Worm (Caenorhabditis elegans) whole organism, L4 larva: ENCODE results near the gene vps-2.
A peak's percentile ranks its signal among the peaks of the same experiment; 100 is the strongest.

Experiments used
- D1046.2 ChIP-seq: fragments of 200-800 bp; sonication (Bioruptor generic); IDR thresholded peaks from 2 replicates; pipeline ENCODE4 v1.3.6; 2022; ENCODE audit warnings: missing genetic modification characterization, missing compliant biosample characterization
- T26A8.4 ChIP-seq: fragments of 200-800 bp; sonication (Bioruptor generic); IDR thresholded peaks from 2 replicates; pipeline ENCODE4 v1.3.6; 2022; ENCODE audit warnings: missing genetic modification characterization, missing compliant biosample characterization
- Y5F2A.4 ChIP-seq: fragments of 200-800 bp; sonication (Bioruptor generic); optimal IDR thresholded peaks from 2 replicates; lab custom pipeline; 2018; ENCODE audit warnings: mild to moderate bottlenecking, missing genetic modification characterization, missing compliant biosample characterization
- ZK337.2 ChIP-seq: fragments of 200-800 bp; sonication (Bioruptor generic); IDR thresholded peaks from 2 replicates; pipeline ENCODE4 v1.3.6; 2022; ENCODE audit warnings: missing genetic modification reagents, missing genetic modification characterization, missing compliant biosample characterization
- aha-1 ChIP-seq: fragments of 150-350 bp; peaks from one replicate; lab custom pipeline; 2014; ENCODE audit warnings: missing biosample characterization, missing genetic modification characterization
- arid-1 ChIP-seq: fragments of 200-800 bp; sonication (Bioruptor generic); conservative IDR thresholded peaks from 2 replicates; pipeline ENCODE4 v1.3.6; 2022; ENCODE audit warnings: missing genetic modification reagents, missing genetic modification characterization, missing compliant biosample characterization
- ceh-20 ChIP-seq: fragments of 200-800 bp; sonication (Bioruptor generic); IDR thresholded peaks from 2 replicates; pipeline ENCODE4 v1.3.6; 2022; ENCODE audit warnings: missing genetic modification reagents, missing genetic modification characterization, missing compliant biosample characterization
- ceh-32 ChIP-seq: sonication (generic microtip); optimal IDR thresholded peaks from 2 replicates; lab custom pipeline; 2016; ENCODE audit warnings: mild to moderate bottlenecking, missing genetic modification characterization, missing compliant biosample characterization; ENCODE audit not compliant: poor library complexity
- cey-2 ChIP-seq: sonication (generic microtip); optimal IDR thresholded peaks from 3 replicates; lab custom pipeline; 2017; ENCODE audit warnings: missing genetic modification characterization, mild to moderate bottlenecking, missing compliant biosample characterization, antibody characterized with exemption, borderline replicate concordance; ENCODE audit not compliant: insufficient read depth
- ctbp-1 ChIP-seq: fragments of 200-800 bp; sonication (Bioruptor generic); IDR thresholded peaks from 2 replicates; pipeline ENCODE4 v1.3.6; 2022; ENCODE audit warnings: missing genetic modification reagents, missing genetic modification characterization, missing compliant biosample characterization
- daf-16 ChIP-seq, 3 experiments: sonication (generic microtip); optimal IDR thresholded peaks; 2 replicates each; lab custom pipeline; 2016 to 2017; ENCODE audit warnings: missing genetic modification characterization in 3 of 3, missing genetic modification reagents in 3 of 3, mild to moderate bottlenecking in 2 of 3, missing compliant biosample characterization in 2 of 3, missing biosample characterization in 1 of 3, moderate library complexity in 1 of 3
- dmd-6 ChIP-seq: fragments of 200-800 bp; sonication (Bioruptor generic); IDR thresholded peaks from 2 replicates; pipeline ENCODE4 v1.3.6; 2022; ENCODE audit warnings: missing genetic modification reagents, missing genetic modification characterization, missing compliant biosample characterization
- dmd-9 ChIP-seq: fragments of 200-800 bp; sonication (Bioruptor generic); IDR thresholded peaks from 2 replicates; pipeline ENCODE4 v1.3.6; 2022; ENCODE audit warnings: missing genetic modification reagents, missing genetic modification characterization, missing compliant biosample characterization
- dpl-1 ChIP-seq: fragments of 150-350 bp; optimal IDR thresholded peaks from 2 replicates; lab custom pipeline; 2014; ENCODE audit warnings: missing biosample characterization, missing genetic modification reagents, missing genetic modification characterization
- egl-43 ChIP-seq: fragments of 200-800 bp; sonication (Bioruptor generic); IDR thresholded peaks from 2 replicates; pipeline ENCODE4 v1.3.6; 2022; ENCODE audit warnings: missing genetic modification reagents, missing genetic modification characterization, missing compliant biosample characterization
- gei-8 ChIP-seq: fragments of 200-800 bp; sonication (Bioruptor generic); optimal IDR thresholded peaks from 2 replicates; lab custom pipeline; 2018; ENCODE audit warnings: mild to moderate bottlenecking, missing genetic modification characterization, missing compliant biosample characterization
- hlh-11 ChIP-seq: fragments of 200-800 bp; sonication (Bioruptor generic); optimal IDR thresholded peaks from 2 replicates; lab custom pipeline; 2018; ENCODE audit warnings: mild to moderate bottlenecking, missing genetic modification characterization, missing compliant biosample characterization
- hmg-1.1 ChIP-seq: fragments of 200-800 bp; sonication (Bioruptor generic); IDR thresholded peaks from 2 replicates; pipeline ENCODE4 v1.3.6; 2022; ENCODE audit warnings: missing genetic modification reagents, missing genetic modification characterization, missing compliant biosample characterization
- jun-1 ChIP-seq: fragments of 150-350 bp; optimal IDR thresholded peaks from 2 replicates; lab custom pipeline; 2014; ENCODE audit warnings: missing biosample characterization, missing genetic modification reagents, missing genetic modification characterization
- lin-13 ChIP-seq: fragments of 150-350 bp; optimal IDR thresholded peaks from 2 replicates; lab custom pipeline; 2014; ENCODE audit warnings: missing biosample characterization, missing genetic modification reagents, missing genetic modification characterization
- lin-15B ChIP-seq: fragments of 150-350 bp; sonication (generic microtip); optimal IDR thresholded peaks from 3 replicates; lab custom pipeline; 2014; ENCODE audit warnings: missing biosample characterization, missing genetic modification characterization
- lin-38 ChIP-seq: fragments of 200-800 bp; sonication (Bioruptor generic); IDR thresholded peaks from 2 replicates; pipeline ENCODE4 v1.3.6; 2022; ENCODE audit warnings: missing genetic modification reagents, missing genetic modification characterization, missing compliant biosample characterization
- lin-39 ChIP-seq: fragments of 150-350 bp; optimal IDR thresholded peaks from 2 replicates; lab custom pipeline; 2014; ENCODE audit warnings: missing biosample characterization, missing genetic modification reagents, missing genetic modification characterization
- lsy-2 ChIP-seq, 2 experiments: fragments of 150-350 bp in 1 of 2; sonication (generic microtip) in 1 of 2; optimal IDR thresholded peaks; 2 replicates each; lab custom pipeline; 2014 to 2017; ENCODE audit warnings: missing biosample characterization in 2 of 2, missing genetic modification characterization in 2 of 2
- madf-5 ChIP-seq, 2 experiments: fragments of 200-800 bp; sonication (Bioruptor generic); IDR thresholded peaks; 2 replicates each; pipeline ENCODE4 v1.3.6; 2022; ENCODE audit warnings: missing compliant biosample characterization in 2 of 2, missing genetic modification characterization in 2 of 2
- madf-9 ChIP-seq: fragments of 200-800 bp; sonication (Bioruptor generic); conservative IDR thresholded peaks from 2 replicates; pipeline ENCODE4 v1.3.6; 2022; ENCODE audit warnings: missing genetic modification reagents, missing genetic modification characterization, missing compliant biosample characterization
- mdt-29 ChIP-seq: fragments of 200-800 bp; sonication (Bioruptor generic); IDR thresholded peaks from 2 replicates; pipeline ENCODE4 v1.3.6; 2022; ENCODE audit warnings: missing genetic modification reagents, missing genetic modification characterization, missing compliant biosample characterization
- mep-1 ChIP-seq: fragments of 150-350 bp; sonication (generic microtip); optimal IDR thresholded peaks from 3 replicates; lab custom pipeline; 2014; ENCODE audit warnings: missing biosample characterization, missing genetic modification characterization
- mxl-3 ChIP-seq: fragments of 200-800 bp; sonication (Bioruptor generic); optimal IDR thresholded peaks from 2 replicates; lab custom pipeline; 2018; ENCODE audit warnings: mild to moderate bottlenecking, missing genetic modification characterization, missing compliant biosample characterization
- nhr-10 ChIP-seq: fragments of 150-350 bp; optimal IDR thresholded peaks from 2 replicates; lab custom pipeline; 2014; ENCODE audit warnings: missing biosample characterization, missing genetic modification characterization
- nhr-25 ChIP-seq: sonication (generic microtip); optimal IDR thresholded peaks from 2 replicates; lab custom pipeline; 2017; ENCODE audit warnings: missing genetic modification characterization, mild to moderate bottlenecking, missing compliant biosample characterization, antibody characterized with exemption, moderate library complexity, borderline replicate concordance; ENCODE audit not compliant: insufficient read depth
- nhr-28 ChIP-seq: fragments of 150-350 bp; optimal IDR thresholded peaks from 2 replicates; lab custom pipeline; 2014; ENCODE audit warnings: missing biosample characterization, missing genetic modification characterization
- nhr-48 ChIP-seq: sonication (generic microtip); optimal IDR thresholded peaks from 2 replicates; lab custom pipeline; 2016; ENCODE audit warnings: mild to moderate bottlenecking, missing genetic modification characterization, missing compliant biosample characterization
- nhr-6 ChIP-seq: fragments of 150-350 bp; optimal IDR thresholded peaks from 2 replicates; lab custom pipeline; 2014; ENCODE audit warnings: missing biosample characterization, missing genetic modification characterization
- nhr-77 ChIP-seq: fragments of 150-350 bp; optimal IDR thresholded peaks from 2 replicates; lab custom pipeline; 2014; ENCODE audit warnings: missing biosample characterization, missing genetic modification characterization
- pha-4 ChIP-seq, 2 experiments: fragments of 150-350 bp in 1 of 2; fragments of 200-800 bp in 1 of 2; sonication (Bioruptor generic) in 1 of 2; IDR thresholded peaks in 1 of 2; optimal IDR thresholded peaks in 1 of 2; 2 replicates each; pipeline versions ENCODE4 v1.3.6 to Lab custom; 2014 to 2022; ENCODE audit warnings: missing genetic modification characterization in 2 of 2, missing genetic modification reagents in 2 of 2, missing biosample characterization in 1 of 2, missing compliant biosample characterization in 1 of 2
- php-3 ChIP-seq: fragments of 200-800 bp; sonication (Bioruptor generic); IDR thresholded peaks from 2 replicates; pipeline ENCODE4 v1.3.6; 2022; ENCODE audit warnings: missing genetic modification reagents, missing genetic modification characterization, missing compliant biosample characterization
- pqm-1 ChIP-seq: sonication (generic microtip); optimal IDR thresholded peaks from 2 replicates; lab custom pipeline; 2017; ENCODE audit warnings: missing biosample characterization, missing genetic modification characterization
- rbr-2 ChIP-seq: sonication (generic microtip); optimal IDR thresholded peaks from 2 replicates; lab custom pipeline; 2016; ENCODE audit warnings: missing genotype, missing genetic modification characterization, missing compliant biosample characterization
- saeg-2 ChIP-seq: fragments of 200-800 bp; sonication (Bioruptor generic); IDR thresholded peaks from 2 replicates; pipeline ENCODE4 v1.3.6; 2022; ENCODE audit warnings: missing genetic modification reagents, missing genetic modification characterization, missing compliant biosample characterization
- sdz-12 ChIP-seq: fragments of 200-800 bp; sonication (Bioruptor generic); optimal IDR thresholded peaks from 2 replicates; lab custom pipeline; 2018; ENCODE audit warnings: mild to moderate bottlenecking, missing genetic modification characterization, missing compliant biosample characterization
- set-16 ChIP-seq: fragments of 200-800 bp; sonication (Bioruptor generic); IDR thresholded peaks from 2 replicates; pipeline ENCODE4 v1.3.6; 2022; ENCODE audit warnings: missing genetic modification reagents, missing genetic modification characterization, missing compliant biosample characterization
- spr-3 ChIP-seq: fragments of 200-800 bp; sonication (Bioruptor generic); optimal IDR thresholded peaks from 2 replicates; lab custom pipeline; 2018; ENCODE audit warnings: mild to moderate bottlenecking, missing genetic modification characterization, missing compliant biosample characterization
- tag-97 ChIP-seq: fragments of 200-800 bp; sonication (Bioruptor generic); IDR thresholded peaks from 2 replicates; pipeline ENCODE4 v1.3.6; 2022; ENCODE audit warnings: missing genetic modification characterization, missing compliant biosample characterization
- unc-62 ChIP-seq, 3 experiments: fragments of 150-350 bp in 1 of 3; sonication (generic microtip); optimal IDR thresholded peaks in 2 of 3; peaks in 1 of 3; 1 replicate in 1 of 3; 2 replicates in 2 of 3; lab custom pipeline; 2014 to 2017; ENCODE audit warnings: missing biosample characterization in 3 of 3, missing genetic modification characterization in 3 of 3, missing genetic modification reagents in 3 of 3, missing genotype in 1 of 3
- zfp-2 ChIP-seq: sonication (generic microtip); optimal IDR thresholded peaks from 2 replicates; lab custom pipeline; 2016; ENCODE audit warnings: mild to moderate bottlenecking, missing genetic modification characterization, missing compliant biosample characterization

vps-2 gene

DNA sequence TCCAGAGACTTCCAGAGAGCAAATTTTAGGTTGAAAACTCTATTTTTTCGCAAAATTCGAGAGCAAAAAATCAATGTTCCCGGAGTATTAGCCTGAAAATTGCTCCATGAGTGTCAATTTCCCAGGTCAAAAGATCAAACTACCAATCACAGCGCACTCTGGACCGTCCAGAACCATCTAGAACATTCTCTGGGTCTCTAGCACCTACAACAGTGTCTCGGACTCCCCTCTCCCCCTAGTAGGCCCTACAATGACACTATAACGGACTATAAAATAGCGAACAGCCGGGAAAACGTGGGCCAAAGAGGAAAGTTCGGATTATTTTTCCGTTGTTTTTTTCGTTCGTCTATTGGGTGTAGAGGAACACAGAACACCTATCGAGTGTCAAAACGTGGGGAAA lies 31.3 kb upstream of the vps-2 start:
- TF ChIP-seq zfp-2 (tag; lab: Kevin White, UChicago), result no peak
- TF ChIP-seq ctbp-1 (GFP tag; lab: Robert Waterston, UW), result 0 out of 2 replicates have a peak, but pooled peaks have one; percentile 8
- TF ChIP-seq nhr-28, result peak; percentile 13
- TF ChIP-seq ceh-20 (GFP tag; lab: Robert Waterston, UW), result no peak
- TF ChIP-seq mdt-29 (GFP tag; lab: Robert Waterston, UW), result peak; percentile 56; the same call in 1 of the 2 replicates
- no peak for TF ChIP-seq sdz-12 (GFP tag; lab: Kevin White, UChicago)
- no peak for TF ChIP-seq tag-97 (GFP tag; lab: Robert Waterston, UW)

DNA sequence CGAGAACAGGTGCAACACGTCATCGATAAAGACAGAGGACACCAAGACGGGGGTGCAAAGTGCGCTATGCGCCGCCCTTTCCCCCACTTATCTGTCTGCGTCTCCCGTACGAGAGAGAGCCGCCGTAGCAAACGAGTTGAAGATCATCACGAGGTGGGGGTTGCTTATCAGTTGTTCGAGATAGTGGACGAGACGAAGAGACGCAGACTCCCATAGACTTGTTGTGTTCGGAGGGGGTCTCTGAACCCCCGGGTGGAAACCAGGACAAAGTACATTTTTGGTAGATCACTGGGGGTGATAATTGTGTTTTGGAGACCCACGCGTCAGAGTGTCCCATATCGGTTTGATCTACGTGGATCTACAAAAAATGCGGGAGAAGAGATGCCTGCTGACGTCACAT lies 30.8 kb upstream of the vps-2 start:
- peak; percentile 70 for TF ChIP-seq nhr-10
- TF ChIP-seq lin-38 (GFP tag; lab: Robert Waterston, UW), result peak; percentile 74
- no peak for TF ChIP-seq nhr-25
- TF ChIP-seq jun-1 (tag; lab: Kevin White, UChicago), result peak; percentile 56
- peak; percentile 89 for TF ChIP-seq set-16
- TF ChIP-seq Y5F2A.4 (GFP tag; lab: Kevin White, UChicago), result no peak
- TF ChIP-seq lin-39 (tag; lab: Kevin White, UChicago), result no peak
- 0 out of 2 replicates have a peak, but pooled peaks have one; percentile 18 for TF ChIP-seq D1046.2 (GFP tag; lab: Robert Waterston, UW)
- 0 out of 2 replicates have a peak, but pooled peaks have one; percentile 47 for TF ChIP-seq madf-9 (GFP tag; lab: Robert Waterston, UW)
- peak; percentile 89 for TF ChIP-seq saeg-2
- TF ChIP-seq dmd-6, result peak; percentile 96
- TF ChIP-seq mdt-29 (GFP tag; lab: Robert Waterston, UW), result peak; percentile 94
- peak; percentile 61 for TF ChIP-seq egl-43
- TF ChIP-seq rbr-2, result peak; percentile 58
- no peak for TF ChIP-seq lin-15B (tag; lab: Kevin White, UChicago)
- peak; percentile 78 for TF ChIP-seq pha-4 (GFP tag; IDR thresholded peaks at IDR 0.05; lab: Robert Waterston, UW)
- TF ChIP-seq pha-4 (tag; optimal IDR thresholded peaks at IDR 0.05; lab: Kevin White, UChicago), result no peak
- peak; percentile 79 for TF ChIP-seq nhr-77 (tag; lab: Kevin White, UChicago)
- no peak for TF ChIP-seq ZK337.2 (GFP tag; lab: Robert Waterston, UW)
- TF ChIP-seq daf-16 (GFP tag; optimal IDR thresholded peaks at IDR 0.05; lab: Kevin White, UChicago), result peak; percentile 66 to 92
- TF ChIP-seq daf-16 (tag; optimal IDR thresholded peaks at IDR 0.05; lab: Kevin White, UChicago), result peak; percentile 89
- peak; percentile 84 for TF ChIP-seq arid-1 (GFP tag; lab: Robert Waterston, UW)
- peak; percentile 91 for TF ChIP-seq nhr-48 (tag; lab: Kevin White, UChicago)
- TF ChIP-seq ceh-32 (tag; lab: Kevin White, UChicago), result no peak
- TF ChIP-seq aha-1, result peak; percentile 97
- TF ChIP-seq nhr-6 (tag; lab: Kevin White, UChicago), result peak; percentile 84
- peak; percentile 90 for TF ChIP-seq php-3 (GFP tag; lab: Robert Waterston, UW)
- peak; percentile 22 for TF ChIP-seq cey-2 (tag; lab: Kevin White, UChicago)
- TF ChIP-seq T26A8.4 (GFP tag; lab: Robert Waterston, UW), result peak; percentile 90
- TF ChIP-seq dmd-9 (GFP tag; lab: Robert Waterston, UW), result peak; percentile 11; the same call in 1 of the 2 replicates
- TF ChIP-seq lsy-2 (tag; optimal IDR thresholded peaks at IDR 0.05; lab: Kevin White, UChicago), result peak; percentile 33 to 76
- TF ChIP-seq pqm-1 (tag; lab: Kevin White, UChicago), result peak; percentile 16
- TF ChIP-seq gei-8 (GFP tag; lab: Kevin White, UChicago), result peak; percentile 48
- TF ChIP-seq hlh-11 (tag; lab: Kevin White, UChicago), result peak; percentile 99
- TF ChIP-seq mxl-3 (GFP tag; lab: Kevin White, UChicago), result peak; percentile 84
- TF ChIP-seq nhr-28, result peak; percentile 94
- TF ChIP-seq dpl-1, result peak; percentile 62
- TF ChIP-seq unc-62 (GFP tag; optimal IDR thresholded peaks at IDR 0.05 in 1 of 2; lab: Kevin White, UChicago), result peak in 1 of 2 experiments; percentile 97
- no peak for TF ChIP-seq unc-62 (tag; optimal IDR thresholded peaks at IDR 0.05; lab: Kevin White, UChicago)
- TF ChIP-seq lin-13, result peak; percentile 56
- TF ChIP-seq madf-5 (GFP tag; IDR thresholded peaks at IDR 0.05; lab: Robert Waterston, UW), result no peak
- peak; percentile 74 for TF ChIP-seq hmg-1.1 (GFP tag; lab: Robert Waterston, UW)
- peak; percentile 85 for TF ChIP-seq ceh-20 (GFP tag; lab: Robert Waterston, UW)
- TF ChIP-seq spr-3 (GFP tag; lab: Kevin White, UChicago), result peak; percentile 80
- peak; percentile 77 for TF ChIP-seq mep-1 (tag; lab: Kevin White, UChicago)
- peak; percentile 31; the same call in 1 of the 2 replicates for TF ChIP-seq ctbp-1 (GFP tag; lab: Robert Waterston, UW)
